Fruit fly (Drosophila melanogaster) whole organism, embryonic: ENCODE results near the gene trx.

Experiments used
- CG11723 ChIP-seq: fragments of 200-800 bp; sonication (Bioruptor generic); optimal IDR thresholded peaks from 2 replicates; lab custom pipeline; 2017; ENCODE audit warnings: missing biosample characterization, mild to moderate bottlenecking, missing genetic modification characterization
- CG16779 ChIP-seq: fragments of 200-800 bp; sonication (Bioruptor generic); IDR thresholded peaks from 2 replicates; pipeline ENCODE4 v1.3.6; 2022; ENCODE audit warnings: missing biosample characterization, missing genetic modification characterization
- CG31441 ChIP-seq: fragments of 200-800 bp; sonication (Bioruptor generic); IDR thresholded peaks from 2 replicates; pipeline ENCODE4 v1.3.6; 2022; ENCODE audit warnings: missing biosample characterization, missing genetic modification characterization
- CG33213 ChIP-seq: fragments of 200-800 bp; sonication (Bioruptor generic); optimal IDR thresholded peaks from 3 replicates; lab custom pipeline; 2016; ENCODE audit warnings: missing biosample characterization, missing genetic modification characterization
- CG6765 ChIP-seq: fragments of 200-800 bp; sonication (Bioruptor generic); optimal IDR thresholded peaks from 3 replicates; lab custom pipeline; 2017; ENCODE audit warnings: missing biosample characterization, mild to moderate bottlenecking, missing genetic modification characterization
- kay ChIP-seq: fragments of 200-800 bp; sonication (Bioruptor generic); optimal IDR thresholded peaks from 2 replicates; lab custom pipeline; 2016; ENCODE audit warnings: missing biosample characterization, missing genetic modification characterization
- psq ChIP-seq: fragments of 200-800 bp; sonication (Bioruptor generic); optimal IDR thresholded peaks from 2 replicates; lab custom pipeline; 2017; ENCODE audit warnings: missing biosample characterization, missing genetic modification characterization
- sisA ChIP-seq: fragments of 200-800 bp; sonication (Bioruptor generic); IDR thresholded peaks from 2 replicates; pipeline ENCODE4 v1.3.6; 2022; ENCODE audit warnings: missing biosample characterization, missing genetic modification characterization

dm6 chr3R:14296126-14296525 lies 9.4 kb upstream of the trx start:
- TF ChIP-seq CG33213 (GFP tag; lab: Kevin White, UChicago) = no peak
- no peak for TF ChIP-seq kay
- TF ChIP-seq sisA (GFP tag; lab: Robert Waterston, UW) = no peak
- no peak for TF ChIP-seq CG11723 (GFP tag; lab: Kevin White, UChicago)
- TF ChIP-seq psq (GFP tag; lab: Kevin White, UChicago) = no peak
- TF ChIP-seq CG31441 (GFP tag; lab: Robert Waterston, UW) = no peak
- TF ChIP-seq CG16779 (GFP tag; lab: Robert Waterston, UW) = no peak
- TF ChIP-seq CG6765 (GFP tag; lab: Kevin White, UChicago) = no peak
